Worm (Caenorhabditis elegans) whole organism, L2 larva: ENCODE results near the gene ckb-2.

ENCODE experiments used
- C34F6.9 ChIP-seq: fragments of 150-350 bp; optimal IDR thresholded peaks from 2 replicates; lab custom pipeline; 2014; ENCODE audit warnings: missing biosample characterization, missing genetic modification characterization
- F13H6.1 ChIP-seq: sonication (generic microtip); optimal IDR thresholded peaks from 2 replicates; lab custom pipeline; 2016; ENCODE audit warnings: missing genetic modification characterization, missing compliant biosample characterization
- R02D3.7 ChIP-seq: fragments of 150-350 bp; optimal IDR thresholded peaks from 2 replicates; lab custom pipeline; 2014; ENCODE audit warnings: missing biosample characterization, missing genetic modification characterization
- Y55F3AM.14 ChIP-seq: fragments of 200-800 bp; sonication (Bioruptor generic); optimal IDR thresholded peaks from 2 replicates; lab custom pipeline; 2018; ENCODE audit warnings: mild to moderate bottlenecking, missing genetic modification characterization, missing compliant biosample characterization
- ZK546.5 ChIP-seq: sonication (generic microtip); optimal IDR thresholded peaks from 2 replicates; lab custom pipeline; 2017; ENCODE audit warnings: missing biosample characterization, missing genetic modification characterization
- alr-1 ChIP-seq: fragments of 150-350 bp; optimal IDR thresholded peaks from 2 replicates; lab custom pipeline; 2014; ENCODE audit warnings: missing biosample characterization, missing genetic modification characterization
- aly-2 ChIP-seq: fragments of 150-350 bp; optimal IDR thresholded peaks from 2 replicates; lab custom pipeline; 2014; ENCODE audit warnings: missing biosample characterization, missing genetic modification characterization
- ama-1 ChIP-seq: fragments of 150-350 bp; optimal IDR thresholded peaks from 2 replicates; lab custom pipeline; 2018; ENCODE audit warnings: inconsistent platforms
- blmp-1 ChIP-seq: sonication (generic microtip); optimal IDR thresholded peaks from 2 replicates; lab custom pipeline; 2017; ENCODE audit warnings: missing genetic modification characterization, mild to moderate bottlenecking, missing compliant biosample characterization, antibody characterized with exemption, moderate library complexity; ENCODE audit not compliant: insufficient read depth
- ceh-16 ChIP-seq: fragments of 150-350 bp; optimal IDR thresholded peaks from 2 replicates; lab custom pipeline; 2014; ENCODE audit warnings: missing biosample characterization, missing genetic modification characterization
- ceh-82 ChIP-seq: fragments of 150-350 bp; optimal IDR thresholded peaks from 2 replicates; lab custom pipeline; 2014; ENCODE audit warnings: missing biosample characterization, missing genetic modification characterization
- crh-2 ChIP-seq: sonication (generic microtip); optimal IDR thresholded peaks from 2 replicates; lab custom pipeline; 2017; ENCODE audit warnings: missing biosample characterization, missing genetic modification characterization
- dmd-4 ChIP-seq: sonication (generic microtip); optimal IDR thresholded peaks from 2 replicates; lab custom pipeline; 2017; ENCODE audit warnings: missing biosample characterization, missing genetic modification characterization
- egl-27 ChIP-seq: sonication (generic microtip); optimal IDR thresholded peaks from 3 replicates; lab custom pipeline; 2017; ENCODE audit warnings: missing biosample characterization, missing genetic modification reagents, missing genetic modification characterization
- elt-1 ChIP-seq: fragments of 150-350 bp; optimal IDR thresholded peaks from 2 replicates; lab custom pipeline; 2014; ENCODE audit warnings: missing biosample characterization, missing genetic modification characterization
- elt-3 ChIP-seq: sonication (generic microtip); optimal IDR thresholded peaks from 2 replicates; lab custom pipeline; 2017; ENCODE audit warnings: missing biosample characterization, missing genetic modification characterization
- fos-1 ChIP-seq: fragments of 150-350 bp; optimal IDR thresholded peaks from 2 replicates; lab custom pipeline; 2014; ENCODE audit warnings: missing biosample characterization, missing genetic modification characterization
- gmeb-1 ChIP-seq: fragments of 150-350 bp; optimal IDR thresholded peaks from 2 replicates; lab custom pipeline; 2014; ENCODE audit warnings: missing biosample characterization, missing genetic modification characterization
- lin-11 ChIP-seq: fragments of 150-350 bp; sonication (generic microtip); optimal IDR thresholded peaks from 2 replicates; lab custom pipeline; 2014; ENCODE audit warnings: missing biosample characterization, missing genetic modification characterization, inconsistent platforms, mixed read lengths
- lin-13 ChIP-seq: fragments of 150-350 bp; optimal IDR thresholded peaks from 2 replicates; lab custom pipeline; 2014; ENCODE audit warnings: missing biosample characterization, missing genetic modification reagents, missing genetic modification characterization
- lin-39 ChIP-seq: fragments of 150-350 bp; optimal IDR thresholded peaks from 2 replicates; lab custom pipeline; 2014; ENCODE audit warnings: missing biosample characterization, missing genetic modification reagents, missing genetic modification characterization
- lsy-2 ChIP-seq, 2 experiments: fragments of 150-350 bp in 1 of 2; sonication (generic microtip) in 1 of 2; optimal IDR thresholded peaks; 2 replicates each; lab custom pipeline; 2014 to 2017; ENCODE audit warnings: missing biosample characterization in 2 of 2, missing genetic modification characterization in 2 of 2
- mab-5 ChIP-seq: fragments of 150-350 bp; optimal IDR thresholded peaks from 2 replicates; lab custom pipeline; 2014; ENCODE audit warnings: missing biosample characterization, missing genetic modification characterization
- mbf-1 ChIP-seq: sonication (generic microtip); optimal IDR thresholded peaks from 2 replicates; lab custom pipeline; 2017; ENCODE audit warnings: missing biosample characterization, missing genetic modification characterization
- mdl-1 ChIP-seq, 2 experiments: fragments of 150-350 bp in 1 of 2; sonication (generic microtip) in 1 of 2; optimal IDR thresholded peaks; 2 replicates each; lab custom pipeline; 2017; ENCODE audit warnings: missing biosample characterization in 2 of 2, missing genetic modification characterization in 2 of 2
- nhr-10 ChIP-seq: sonication (generic microtip); optimal IDR thresholded peaks from 2 replicates; lab custom pipeline; 2017; ENCODE audit warnings: missing biosample characterization, missing genetic modification characterization
- nhr-11 ChIP-seq: fragments of 150-350 bp; optimal IDR thresholded peaks from 2 replicates; lab custom pipeline; 2014; ENCODE audit warnings: missing biosample characterization, missing genetic modification characterization
- nhr-12 ChIP-seq: fragments of 150-350 bp; optimal IDR thresholded peaks from 2 replicates; lab custom pipeline; 2014; ENCODE audit warnings: missing biosample characterization, missing genetic modification characterization
- nhr-129 ChIP-seq: fragments of 150-350 bp; optimal IDR thresholded peaks from 2 replicates; lab custom pipeline; 2014; ENCODE audit warnings: missing biosample characterization, missing genetic modification characterization
- nhr-21 ChIP-seq: fragments of 150-350 bp; optimal IDR thresholded peaks from 2 replicates; lab custom pipeline; 2014; ENCODE audit warnings: missing biosample characterization, missing genetic modification characterization
- nhr-23 ChIP-seq: fragments of 150-350 bp; optimal IDR thresholded peaks from 2 replicates; lab custom pipeline; 2014; ENCODE audit warnings: missing biosample characterization, missing genetic modification reagents, missing genetic modification characterization
- nhr-237 ChIP-seq: fragments of 150-350 bp; optimal IDR thresholded peaks from 2 replicates; lab custom pipeline; 2014; ENCODE audit warnings: missing biosample characterization, missing genetic modification characterization
- nhr-25 ChIP-seq: fragments of 150-350 bp; sonication (generic microtip); optimal IDR thresholded peaks from 3 replicates; lab custom pipeline; 2014; ENCODE audit warnings: missing biosample characterization, missing genetic modification characterization
- nhr-6 ChIP-seq: fragments of 150-350 bp; optimal IDR thresholded peaks from 2 replicates; lab custom pipeline; 2014; ENCODE audit warnings: missing biosample characterization, missing genetic modification characterization
- nhr-77 ChIP-seq: fragments of 150-350 bp; optimal IDR thresholded peaks from 2 replicates; lab custom pipeline; 2014; ENCODE audit warnings: missing biosample characterization, missing genetic modification characterization
- peb-1 ChIP-seq: fragments of 150-350 bp; optimal IDR thresholded peaks from 2 replicates; lab custom pipeline; 2014; ENCODE audit warnings: missing biosample characterization, missing genetic modification characterization
- sem-4 ChIP-seq: fragments of 150-350 bp; optimal IDR thresholded peaks from 2 replicates; lab custom pipeline; 2014; ENCODE audit warnings: missing biosample characterization, missing genetic modification reagents, missing genetic modification characterization
- skn-1 ChIP-seq: sonication (generic microtip); optimal IDR thresholded peaks from 2 replicates; lab custom pipeline; 2017; ENCODE audit warnings: missing biosample characterization, missing genetic modification characterization
- sma-3 ChIP-seq: sonication (generic microtip); optimal IDR thresholded peaks from 2 replicates; lab custom pipeline; 2016; ENCODE audit warnings: missing genetic modification reagents, missing genetic modification characterization, missing compliant biosample characterization
- sma-9 ChIP-seq, 2 experiments: fragments of 150-350 bp in 1 of 2; sonication (generic microtip) in 1 of 2; optimal IDR thresholded peaks; 2 replicates each; lab custom pipeline; 2014 to 2016; ENCODE audit warnings: missing genetic modification characterization in 2 of 2, mild to moderate bottlenecking in 1 of 2, missing biosample characterization in 1 of 2, missing compliant biosample characterization in 1 of 2, missing genetic modification reagents in 1 of 2, moderate library complexity in 1 of 2
- snpc-4 ChIP-seq: fragments of 150-350 bp; optimal IDR thresholded peaks from 2 replicates; lab custom pipeline; 2014; ENCODE audit warnings: missing biosample characterization, missing genetic modification characterization
- unc-39 ChIP-seq: fragments of 150-350 bp; optimal IDR thresholded peaks from 2 replicates; lab custom pipeline; 2014; ENCODE audit warnings: missing biosample characterization, missing genetic modification characterization
- unc-55 ChIP-seq: fragments of 150-350 bp; sonication (generic microtip); optimal IDR thresholded peaks from 3 replicates; lab custom pipeline; 2014; ENCODE audit warnings: missing biosample characterization, missing genetic modification reagents, missing genetic modification characterization
- unc-62 ChIP-seq: fragments of 150-350 bp; optimal IDR thresholded peaks from 2 replicates; lab custom pipeline; 2014; ENCODE audit warnings: missing biosample characterization, missing genetic modification reagents, missing genetic modification characterization
- zag-1 ChIP-seq: fragments of 150-350 bp; optimal IDR thresholded peaks from 2 replicates; lab custom pipeline; 2014; ENCODE audit warnings: missing biosample characterization, missing genetic modification characterization
- ztf-1 ChIP-seq: fragments of 200-800 bp; sonication (Bioruptor generic); conservative IDR thresholded peaks from 2 replicates; pipeline ENCODE4 v1.3.6; 2022; ENCODE audit warnings: missing genetic modification characterization, missing compliant biosample characterization
- ztf-11 ChIP-seq: sonication (generic microtip); optimal IDR thresholded peaks from 2 replicates; lab custom pipeline; 2017; ENCODE audit warnings: missing biosample characterization, missing genetic modification characterization
- ztf-4 ChIP-seq: fragments of 150-350 bp; optimal IDR thresholded peaks from 2 replicates; lab custom pipeline; 2014; ENCODE audit warnings: missing biosample characterization, missing genetic modification characterization

ckb-2 gene

DNA sequence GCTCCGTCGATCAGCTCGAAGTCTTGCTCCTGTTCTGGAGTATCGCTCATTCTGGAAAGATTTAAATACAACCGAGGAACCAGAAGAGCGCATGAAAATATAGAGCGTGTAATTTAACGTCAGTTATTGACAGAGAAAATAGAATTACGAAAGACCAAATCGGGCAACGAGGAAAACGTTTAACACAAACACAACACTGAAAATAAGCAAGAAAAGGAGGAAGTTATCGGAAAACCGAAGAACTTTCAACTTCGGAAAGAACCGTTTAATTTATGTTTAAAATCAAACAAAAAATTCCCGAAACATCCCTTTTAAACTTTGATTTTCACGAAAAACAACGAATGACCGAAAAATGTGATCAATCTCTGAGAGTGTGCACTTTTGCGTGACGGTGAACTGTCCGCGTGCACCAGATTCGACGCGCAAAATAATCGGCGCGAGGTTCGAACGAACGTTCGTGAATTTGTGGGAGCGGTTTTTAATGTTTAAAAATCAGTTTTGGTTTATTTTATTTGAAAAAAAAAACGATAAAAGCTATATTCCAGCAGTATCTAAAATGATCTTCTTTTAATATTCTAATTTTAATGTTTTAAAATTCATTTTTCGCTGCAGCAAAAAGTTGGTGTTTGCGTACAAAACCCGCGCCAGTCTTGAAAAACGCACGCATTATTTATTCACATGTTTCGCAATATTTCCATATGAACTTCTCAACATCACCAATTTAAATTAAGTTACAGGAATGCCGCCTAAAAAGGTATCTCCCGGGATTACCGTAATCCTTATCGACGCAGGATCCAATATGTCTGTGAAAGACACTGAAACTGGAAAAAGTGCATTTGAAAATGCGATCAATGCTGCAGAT, 51.6 kb downstream of the ckb-2 start, which contains the start of the genes R07E5.7 and cku-80:
Gene R07E5.7 (minus strand): TSS at position 51 of the 862 bp plus-strand sequence.
Gene cku-80 (plus strand): TSS at position 732 of the 862 bp plus-strand sequence.
- peak; percentile 61 to 82 for TF ChIP-seq lsy-2 (tag; optimal IDR thresholded peaks at IDR 0.05; lab: Kevin White, UChicago)
- no peak for TF ChIP-seq sem-4 (tag; lab: Kevin White, UChicago)
- no peak for TF ChIP-seq nhr-237 (tag; lab: Kevin White, UChicago)
- TF ChIP-seq nhr-23 (tag; lab: Kevin White, UChicago): no peak
- TF ChIP-seq snpc-4: peak; percentile 58
- TF ChIP-seq ztf-4 (tag; lab: Kevin White, UChicago): no peak
- no peak for TF ChIP-seq ZK546.5 (tag; lab: Kevin White, UChicago)
- no peak for TF ChIP-seq ztf-1 (GFP tag; lab: Robert Waterston, UW)
- TF ChIP-seq dmd-4 (tag; lab: Kevin White, UChicago): no peak
- TF ChIP-seq nhr-129 (tag; lab: Kevin White, UChicago): peak; percentile 38
- TF ChIP-seq F13H6.1 (tag; lab: Kevin White, UChicago): peak; percentile 59
- TF ChIP-seq unc-39 (tag; lab: Kevin White, UChicago): no peak
- no peak for TF ChIP-seq zag-1
- TF ChIP-seq Y55F3AM.14 (GFP tag; lab: Kevin White, UChicago): no peak
- peak; percentile 66 for TF ChIP-seq crh-2 (tag; lab: Kevin White, UChicago)
- no peak for TF ChIP-seq nhr-6 (tag; lab: Kevin White, UChicago)
- no peak for TF ChIP-seq ztf-11 (tag; lab: Kevin White, UChicago)
- TF ChIP-seq nhr-25 (tag; lab: Kevin White, UChicago): peak; percentile 20
- no peak for TF ChIP-seq mdl-1 (tag; optimal IDR thresholded peaks at IDR 0.05; lab: Kevin White, UChicago)
- TF ChIP-seq nhr-77: no peak
- TF ChIP-seq unc-55 (GFP tag; lab: Kevin White, UChicago): peak; percentile 62
- TF ChIP-seq fos-1 (tag; lab: Kevin White, UChicago): no peak
- TF ChIP-seq ama-1 (lab: Kevin White, UChicago): peak; percentile 48
- TF ChIP-seq C34F6.9 (tag; lab: Kevin White, UChicago): peak; percentile 73
- peak; percentile 88 for TF ChIP-seq gmeb-1
- no peak for TF ChIP-seq R02D3.7
- TF ChIP-seq mbf-1 (tag; lab: Kevin White, UChicago): no peak
- TF ChIP-seq mab-5: peak; percentile 6
- TF ChIP-seq lin-13 (GFP tag; lab: Kevin White, UChicago): peak; percentile 52
- TF ChIP-seq alr-1 (tag; lab: Kevin White, UChicago): no peak
- TF ChIP-seq sma-9 (GFP tag; optimal IDR thresholded peaks at IDR 0.05; lab: Kevin White, UChicago): peak; percentile 61
- no peak for TF ChIP-seq sma-9 (tag; optimal IDR thresholded peaks at IDR 0.05; lab: Kevin White, UChicago)
- TF ChIP-seq skn-1: no peak
- peak; percentile 43 for TF ChIP-seq lin-11 (tag; lab: Kevin White, UChicago)
- no peak for TF ChIP-seq ceh-82 (tag; lab: Kevin White, UChicago)
- TF ChIP-seq aly-2: no peak
- TF ChIP-seq egl-27 (tag; lab: Kevin White, UChicago): no peak
- TF ChIP-seq nhr-12: no peak
- no peak for TF ChIP-seq blmp-1 (tag; lab: Kevin White, UChicago)
- TF ChIP-seq unc-62: no peak
- TF ChIP-seq peb-1: no peak
- TF ChIP-seq elt-1 (tag; lab: Kevin White, UChicago): no peak
- no peak for TF ChIP-seq nhr-11
- no peak for TF ChIP-seq nhr-10 (tag; lab: Kevin White, UChicago)
- peak; percentile 38 for TF ChIP-seq nhr-21 (tag; lab: Kevin White, UChicago)
- no peak for TF ChIP-seq ceh-16 (tag; lab: Kevin White, UChicago)
- no peak for TF ChIP-seq elt-3 (tag; lab: Kevin White, UChicago)
- TF ChIP-seq sma-3: peak; percentile 67
- TF ChIP-seq lin-39 (tag; lab: Kevin White, UChicago): no peak
